Fruit fly (Drosophila melanogaster): ENCODE results near the gene CG13996.

Gene CG13996

dm6 chr2L:6000065-6000464, 20.6 kb upstream of the CG13996 start, which contains the start of gene Tsp26A:
Gene Tsp26A (plus strand): TSS chr2L:6000228.
- TF ChIP-seq CG12768 (GFP tag; optimal IDR thresholded peaks at IDR 0.05) (no peak), CG14711 (tag; optimal IDR thresholded peaks at IDR 0.05) (no peak), ovo (GFP tag; optimal IDR thresholded peaks at IDR 0.05) (no peak), Crg-1 (GFP tag; optimal IDR thresholded peaks at IDR 0.05) (no peak), toe (GFP tag; optimal IDR thresholded peaks at IDR 0.05) (no peak), tj (GFP tag; optimal IDR thresholded peaks at IDR 0.05) (no peak), Hr96 (GFP tag; optimal IDR thresholded peaks at IDR 0.05) (no peak), kay (GFP tag; ENCODE audit: borderline replicate concordance) (no peak), CG7101 (tag; optimal IDR thresholded peaks at IDR 0.05) (no peak), CG5204 (GFP tag; optimal IDR thresholded peaks at IDR 0.05) (no peak)

dm6 chr2L:6006508-6007232, 14.0 kb upstream of the CG13996 start, which contains the start of gene Gal:
Gene Gal (minus strand): TSS chr2L:6006827.
- peak; percentile 27 for TF ChIP-seq CG12768 (GFP tag; optimal IDR thresholded peaks at IDR 0.05)
- no peak for TF ChIP-seq cnc (optimal IDR thresholded peaks at IDR 0.05)
- TF ChIP-seq CG7045 (GFP tag; optimal IDR thresholded peaks at IDR 0.05): no peak
- no peak for TF ChIP-seq Crg-1 (GFP tag; optimal IDR thresholded peaks at IDR 0.05)
- TF ChIP-seq Clk (GFP tag; optimal IDR thresholded peaks at IDR 0.05): no peak

dm6 chr2L:6012303-6013070, 8.1 kb upstream of the CG13996 start, which contains the start of gene CG9098:
Gene CG9098 (minus strand): TSS chr2L:6012338.
- peak; percentile 57 for TF ChIP-seq bab1 (GFP tag; optimal IDR thresholded peaks at IDR 0.05)
- peak; percentile 91 for TF ChIP-seq tj (GFP tag; optimal IDR thresholded peaks at IDR 0.05)
- no peak for TF ChIP-seq CG14711 (tag; optimal IDR thresholded peaks at IDR 0.05)

- TF ChIP-seq cnc (optimal IDR thresholded peaks at IDR 0.05) (no peak), Mnt (GFP tag; optimal IDR thresholded peaks at IDR 0.05) (no peak), Crg-1 (GFP tag; optimal IDR thresholded peaks at IDR 0.05) (no peak), ovo (GFP tag; optimal IDR thresholded peaks at IDR 0.05) (no peak), CG7101 (tag; optimal IDR thresholded peaks at IDR 0.05) (no peak), tj (GFP tag; optimal IDR thresholded peaks at IDR 0.05) (no peak), CG33017 (tag; optimal IDR thresholded peaks at IDR 0.05) (no peak), Clk (GFP tag; optimal IDR thresholded peaks at IDR 0.05) (no peak), CG7045 (GFP tag; optimal IDR thresholded peaks at IDR 0.05) (no peak), bab1 (GFP tag; optimal IDR thresholded peaks at IDR 0.05) (no peak), CG14711 (tag; optimal IDR thresholded peaks at IDR 0.05) (no peak), kay (GFP tag; ENCODE audit: borderline replicate concordance) (no peak), CG12768 (GFP tag; optimal IDR thresholded peaks at IDR 0.05) (no peak), pad (GFP tag; optimal IDR thresholded peaks at IDR 0.05) (no peak), cic (GFP tag; optimal IDR thresholded peaks at IDR 0.05) (no peak), Hr96 (GFP tag; optimal IDR thresholded peaks at IDR 0.05) (no peak), CG5204 (GFP tag; optimal IDR thresholded peaks at IDR 0.05) (no peak)
These were observed 7.6 kb upstream of the CG13996 start for dm6 chr2L:6013071-6013417.

dm6 chr2L:6019352-6020131, 1.1 kb upstream of the CG13996 start, which contains the start of gene H2.0:
Gene H2.0 (minus strand): TSS chr2L:6019402.
- no peak for TF ChIP-seq bab1 (GFP tag; optimal IDR thresholded peaks at IDR 0.05)

dm6 chr2L:6022793-6023192, 2.2 kb downstream of the CG13996 start:
- TF ChIP-seq ovo (GFP tag; optimal IDR thresholded peaks at IDR 0.05) (no peak), cic (GFP tag; optimal IDR thresholded peaks at IDR 0.05) (no peak), CG7101 (tag; optimal IDR thresholded peaks at IDR 0.05) (no peak), Clk (GFP tag; optimal IDR thresholded peaks at IDR 0.05) (no peak), CG33017 (tag; optimal IDR thresholded peaks at IDR 0.05) (no peak), CG5204 (GFP tag; optimal IDR thresholded peaks at IDR 0.05) (no peak), CG11617 (GFP tag; optimal IDR thresholded peaks at IDR 0.05) (no peak), Hr96 (GFP tag; optimal IDR thresholded peaks at IDR 0.05) (no peak), kay (GFP tag; ENCODE audit: borderline replicate concordance) (no peak), pad (GFP tag; optimal IDR thresholded peaks at IDR 0.05) (no peak), Crg-1 (GFP tag; optimal IDR thresholded peaks at IDR 0.05) (no peak), Mnt (GFP tag; optimal IDR thresholded peaks at IDR 0.05) (no peak), tj (GFP tag; optimal IDR thresholded peaks at IDR 0.05) (no peak), bab1 (GFP tag; optimal IDR thresholded peaks at IDR 0.05) (no peak), CG14711 (tag; optimal IDR thresholded peaks at IDR 0.05) (no peak), CG1620 (GFP tag; optimal IDR thresholded peaks at IDR 0.05) (no peak), CG12768 (GFP tag; optimal IDR thresholded peaks at IDR 0.05) (no peak), cnc (optimal IDR thresholded peaks at IDR 0.05) (no peak), CG7045 (GFP tag; optimal IDR thresholded peaks at IDR 0.05) (no peak), toe (GFP tag; optimal IDR thresholded peaks at IDR 0.05) (no peak)
